Worm (Caenorhabditis elegans) whole organism, L4 larva: ENCODE data around the gene D1054.1.
A peak's percentile ranks its signal among the peaks of the same experiment; 100 is the strongest.

Source experiments
- ZK337.2 ChIP-seq: fragments of 200-800 bp; sonication (Bioruptor generic); IDR thresholded peaks from 2 replicates; pipeline ENCODE4 v1.3.6; 2022; ENCODE audit warnings: missing genetic modification reagents, missing genetic modification characterization, missing compliant biosample characterization
- aly-2 ChIP-seq: sonication (generic microtip); optimal IDR thresholded peaks from 2 replicates; lab custom pipeline; 2018; ENCODE audit warnings: missing biosample characterization, missing genetic modification characterization
- ceh-28 ChIP-seq: fragments of 150-350 bp; optimal IDR thresholded peaks from 2 replicates; lab custom pipeline; 2014; ENCODE audit warnings: missing biosample characterization, missing genetic modification reagents, missing genetic modification characterization
- ceh-32 ChIP-seq: sonication (generic microtip); optimal IDR thresholded peaks from 2 replicates; lab custom pipeline; 2016; ENCODE audit warnings: mild to moderate bottlenecking, missing genetic modification characterization, missing compliant biosample characterization; ENCODE audit not compliant: poor library complexity
- ceh-62 ChIP-seq: sonication (generic microtip); optimal IDR thresholded peaks from 2 replicates; lab custom pipeline; 2017; ENCODE audit warnings: missing biosample characterization, missing genetic modification characterization
- ces-1 ChIP-seq: fragments of 150-350 bp; sonication (generic microtip); optimal IDR thresholded peaks from 4 replicates; lab custom pipeline; 2014; ENCODE audit warnings: missing biosample characterization, missing genetic modification reagents, missing genetic modification characterization
- ctbp-1 ChIP-seq: fragments of 200-800 bp; sonication (Bioruptor generic); IDR thresholded peaks from 2 replicates; pipeline ENCODE4 v1.3.6; 2022; ENCODE audit warnings: missing genetic modification reagents, missing genetic modification characterization, missing compliant biosample characterization
- daf-12 ChIP-seq: fragments of 150-350 bp; optimal IDR thresholded peaks from 2 replicates; lab custom pipeline; 2014; ENCODE audit warnings: missing biosample characterization, missing genetic modification reagents, missing genetic modification characterization
- daf-16 ChIP-seq, 3 experiments: sonication (generic microtip); optimal IDR thresholded peaks; 2 replicates each; lab custom pipeline; 2016 to 2017; ENCODE audit warnings: missing genetic modification characterization in 3 of 3, missing genetic modification reagents in 3 of 3, mild to moderate bottlenecking in 2 of 3, missing compliant biosample characterization in 2 of 3, missing biosample characterization in 1 of 3, moderate library complexity in 1 of 3
- daf-19 ChIP-seq: fragments of 200-800 bp; sonication (Bioruptor generic); conservative IDR thresholded peaks from 2 replicates; pipeline ENCODE4 v1.3.6; 2022; ENCODE audit warnings: missing genetic modification characterization, missing compliant biosample characterization
- daf-8 ChIP-seq: fragments of 200-800 bp; sonication (Bioruptor generic); IDR thresholded peaks from 2 replicates; pipeline ENCODE4 v1.3.6; 2022; ENCODE audit warnings: missing genetic modification characterization, missing compliant biosample characterization
- dpl-1 ChIP-seq: fragments of 150-350 bp; optimal IDR thresholded peaks from 2 replicates; lab custom pipeline; 2014; ENCODE audit warnings: missing biosample characterization, missing genetic modification reagents, missing genetic modification characterization
- egl-43 ChIP-seq: fragments of 200-800 bp; sonication (Bioruptor generic); IDR thresholded peaks from 2 replicates; pipeline ENCODE4 v1.3.6; 2022; ENCODE audit warnings: missing genetic modification reagents, missing genetic modification characterization, missing compliant biosample characterization
- gei-8 ChIP-seq: fragments of 200-800 bp; sonication (Bioruptor generic); optimal IDR thresholded peaks from 2 replicates; lab custom pipeline; 2018; ENCODE audit warnings: mild to moderate bottlenecking, missing genetic modification characterization, missing compliant biosample characterization
- hlh-30 ChIP-seq: sonication (generic microtip); optimal IDR thresholded peaks from 2 replicates; lab custom pipeline; 2017; ENCODE audit warnings: antibody characterized with exemption, mild to moderate bottlenecking, missing genetic modification characterization, missing compliant biosample characterization; ENCODE audit not compliant: insufficient read depth
- hmg-1.1 ChIP-seq: fragments of 200-800 bp; sonication (Bioruptor generic); IDR thresholded peaks from 2 replicates; pipeline ENCODE4 v1.3.6; 2022; ENCODE audit warnings: missing genetic modification reagents, missing genetic modification characterization, missing compliant biosample characterization
- lin-1 ChIP-seq: fragments of 200-800 bp; sonication (Bioruptor generic); IDR thresholded peaks from 2 replicates; pipeline ENCODE4 v1.3.6; 2022; ENCODE audit warnings: missing genetic modification reagents, missing genetic modification characterization, missing compliant biosample characterization
- lin-13 ChIP-seq: fragments of 150-350 bp; optimal IDR thresholded peaks from 2 replicates; lab custom pipeline; 2014; ENCODE audit warnings: missing biosample characterization, missing genetic modification reagents, missing genetic modification characterization
- lin-29 ChIP-seq: fragments of 200-800 bp; sonication (Bioruptor generic); IDR thresholded peaks from 2 replicates; pipeline ENCODE4 v1.3.6; 2022; ENCODE audit warnings: missing genetic modification reagents, missing genetic modification characterization, missing compliant biosample characterization
- lin-38 ChIP-seq: fragments of 200-800 bp; sonication (Bioruptor generic); IDR thresholded peaks from 2 replicates; pipeline ENCODE4 v1.3.6; 2022; ENCODE audit warnings: missing genetic modification reagents, missing genetic modification characterization, missing compliant biosample characterization
- lsy-2 ChIP-seq, 2 experiments: fragments of 150-350 bp in 1 of 2; sonication (generic microtip) in 1 of 2; optimal IDR thresholded peaks; 2 replicates each; lab custom pipeline; 2014 to 2017; ENCODE audit warnings: missing biosample characterization in 2 of 2, missing genetic modification characterization in 2 of 2
- madf-9 ChIP-seq: fragments of 200-800 bp; sonication (Bioruptor generic); conservative IDR thresholded peaks from 2 replicates; pipeline ENCODE4 v1.3.6; 2022; ENCODE audit warnings: missing genetic modification reagents, missing genetic modification characterization, missing compliant biosample characterization
- mxl-2 ChIP-seq: fragments of 200-800 bp; sonication (Bioruptor generic); conservative IDR thresholded peaks from 2 replicates; pipeline ENCODE4 v1.3.6; 2022; ENCODE audit warnings: missing genetic modification reagents, missing genetic modification characterization, missing compliant biosample characterization
- mxl-3 ChIP-seq: fragments of 200-800 bp; sonication (Bioruptor generic); optimal IDR thresholded peaks from 2 replicates; lab custom pipeline; 2018; ENCODE audit warnings: mild to moderate bottlenecking, missing genetic modification characterization, missing compliant biosample characterization
- nhr-10 ChIP-seq: fragments of 150-350 bp; optimal IDR thresholded peaks from 2 replicates; lab custom pipeline; 2014; ENCODE audit warnings: missing biosample characterization, missing genetic modification characterization
- nhr-11 ChIP-seq: fragments of 150-350 bp; optimal IDR thresholded peaks from 2 replicates; lab custom pipeline; 2014; ENCODE audit warnings: missing biosample characterization, missing genetic modification characterization
- nhr-25 ChIP-seq: sonication (generic microtip); optimal IDR thresholded peaks from 2 replicates; lab custom pipeline; 2017; ENCODE audit warnings: missing genetic modification characterization, mild to moderate bottlenecking, missing compliant biosample characterization, antibody characterized with exemption, moderate library complexity, borderline replicate concordance; ENCODE audit not compliant: insufficient read depth
- nhr-41 ChIP-seq: fragments of 200-800 bp; sonication (Bioruptor generic); IDR thresholded peaks from 2 replicates; pipeline ENCODE4 v1.3.6; 2022; ENCODE audit warnings: missing genetic modification reagents, missing genetic modification characterization, missing compliant biosample characterization
- nhr-6 ChIP-seq: fragments of 150-350 bp; optimal IDR thresholded peaks from 2 replicates; lab custom pipeline; 2014; ENCODE audit warnings: missing biosample characterization, missing genetic modification characterization
- nhr-76 ChIP-seq: fragments of 150-350 bp; optimal IDR thresholded peaks from 2 replicates; lab custom pipeline; 2014; ENCODE audit warnings: missing biosample characterization, missing genetic modification characterization
- nhr-77 ChIP-seq: fragments of 150-350 bp; optimal IDR thresholded peaks from 2 replicates; lab custom pipeline; 2014; ENCODE audit warnings: missing biosample characterization, missing genetic modification characterization
- pha-4 ChIP-seq, 2 experiments: fragments of 150-350 bp in 1 of 2; fragments of 200-800 bp in 1 of 2; sonication (Bioruptor generic) in 1 of 2; IDR thresholded peaks in 1 of 2; optimal IDR thresholded peaks in 1 of 2; 2 replicates each; pipeline versions ENCODE4 v1.3.6 to Lab custom; 2014 to 2022; ENCODE audit warnings: missing genetic modification characterization in 2 of 2, missing genetic modification reagents in 2 of 2, missing biosample characterization in 1 of 2, missing compliant biosample characterization in 1 of 2
- php-3 ChIP-seq: fragments of 200-800 bp; sonication (Bioruptor generic); IDR thresholded peaks from 2 replicates; pipeline ENCODE4 v1.3.6; 2022; ENCODE audit warnings: missing genetic modification reagents, missing genetic modification characterization, missing compliant biosample characterization
- saeg-2 ChIP-seq: fragments of 200-800 bp; sonication (Bioruptor generic); IDR thresholded peaks from 2 replicates; pipeline ENCODE4 v1.3.6; 2022; ENCODE audit warnings: missing genetic modification reagents, missing genetic modification characterization, missing compliant biosample characterization
- set-16 ChIP-seq: fragments of 200-800 bp; sonication (Bioruptor generic); IDR thresholded peaks from 2 replicates; pipeline ENCODE4 v1.3.6; 2022; ENCODE audit warnings: missing genetic modification reagents, missing genetic modification characterization, missing compliant biosample characterization
- snpc-4 ChIP-seq: fragments of 150-350 bp; optimal IDR thresholded peaks from 2 replicates; lab custom pipeline; 2014; ENCODE audit warnings: missing biosample characterization, missing genetic modification characterization
- spr-3 ChIP-seq: fragments of 200-800 bp; sonication (Bioruptor generic); optimal IDR thresholded peaks from 2 replicates; lab custom pipeline; 2018; ENCODE audit warnings: mild to moderate bottlenecking, missing genetic modification characterization, missing compliant biosample characterization
- tag-97 ChIP-seq: fragments of 200-800 bp; sonication (Bioruptor generic); IDR thresholded peaks from 2 replicates; pipeline ENCODE4 v1.3.6; 2022; ENCODE audit warnings: missing genetic modification characterization, missing compliant biosample characterization
- zip-11 ChIP-seq: fragments of 200-800 bp; sonication (Bioruptor generic); IDR thresholded peaks from 2 replicates; pipeline ENCODE4 v1.3.6; 2022; ENCODE audit warnings: missing genetic modification characterization, missing compliant biosample characterization
- zip-2 ChIP-seq: fragments of 150-350 bp; optimal IDR thresholded peaks from 2 replicates; lab custom pipeline; 2014; ENCODE audit warnings: missing biosample characterization, missing genetic modification characterization

Gene D1054.1

DNA sequence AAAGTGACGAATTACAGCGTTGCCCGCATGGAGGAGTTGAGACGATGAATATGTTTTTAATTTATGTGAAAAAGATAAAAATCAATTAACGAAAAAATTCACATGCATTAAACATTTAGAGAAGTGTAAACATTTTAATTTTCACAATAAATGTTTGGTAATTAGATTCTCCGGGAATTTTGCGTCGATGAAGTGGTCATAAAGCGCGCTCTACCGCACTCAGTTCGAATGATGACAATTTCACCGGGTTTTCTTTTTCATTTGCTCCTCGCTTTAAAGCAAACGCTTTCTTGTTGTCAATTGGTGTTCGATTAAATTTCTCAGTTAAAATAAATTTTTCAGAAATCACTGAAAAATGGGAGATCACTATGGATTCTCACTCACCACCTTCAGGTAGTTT, at the start of gene D1054.1, which contains the start of gene pas-2:
Gene D1054.1, minus strand, starts transcription at position 192 of the 400 bp plus-strand sequence.
Gene pas-2, plus strand, starts transcription at position 343 of the 400 bp plus-strand sequence.
- no peak for TF ChIP-seq pha-4 (GFP tag; IDR thresholded peaks at IDR 0.05; lab: Robert Waterston, UW)
- no peak for TF ChIP-seq pha-4 (tag; optimal IDR thresholded peaks at IDR 0.05; lab: Kevin White, UChicago)
- TF ChIP-seq madf-9 (GFP tag; lab: Robert Waterston, UW): no peak
- no peak for TF ChIP-seq daf-12
- TF ChIP-seq daf-19 (GFP tag; lab: Robert Waterston, UW): no peak
- TF ChIP-seq hmg-1.1: no peak
- peak; percentile 25 for TF ChIP-seq ces-1 (GFP tag; lab: Kevin White, UChicago)
- no peak for TF ChIP-seq daf-8 (GFP tag; lab: Robert Waterston, UW)
- TF ChIP-seq php-3 (GFP tag; lab: Robert Waterston, UW): no peak
- no peak for TF ChIP-seq ZK337.2 (GFP tag; lab: Robert Waterston, UW)
- TF ChIP-seq lin-38 (GFP tag; lab: Robert Waterston, UW): peak; percentile 68
- TF ChIP-seq dpl-1 (GFP tag; lab: Kevin White, UChicago): peak; percentile 7
- TF ChIP-seq daf-16 (GFP tag; optimal IDR thresholded peaks at IDR 0.05; lab: Kevin White, UChicago): no peak
- TF ChIP-seq daf-16 (tag; optimal IDR thresholded peaks at IDR 0.05; lab: Kevin White, UChicago): peak; percentile 31
- no peak for TF ChIP-seq ceh-62 (tag; lab: Kevin White, UChicago)
- no peak for TF ChIP-seq mxl-2 (GFP tag; lab: Robert Waterston, UW)
- TF ChIP-seq ceh-32 (tag; lab: Kevin White, UChicago): no peak
- no peak for TF ChIP-seq nhr-41
- no peak for TF ChIP-seq aly-2
- no peak for TF ChIP-seq nhr-76 (tag; lab: Kevin White, UChicago)
- no peak for TF ChIP-seq ceh-28 (tag; lab: Kevin White, UChicago)
- no peak for TF ChIP-seq tag-97 (GFP tag; lab: Robert Waterston, UW)
- no peak for TF ChIP-seq nhr-11 (tag; lab: Kevin White, UChicago)
- no peak for TF ChIP-seq set-16 (GFP tag; lab: Robert Waterston, UW)
- no peak for TF ChIP-seq nhr-25
- no peak for TF ChIP-seq saeg-2 (GFP tag; lab: Robert Waterston, UW)
- no peak for TF ChIP-seq nhr-10 (tag; lab: Kevin White, UChicago)
- no peak for TF ChIP-seq hlh-30 (tag; lab: Kevin White, UChicago)
- no peak for TF ChIP-seq nhr-6 (tag; lab: Kevin White, UChicago)
- TF ChIP-seq lin-29 (GFP tag; lab: Robert Waterston, UW): no peak
- no peak for TF ChIP-seq lin-13 (GFP tag; lab: Kevin White, UChicago)
- TF ChIP-seq lsy-2 (tag; optimal IDR thresholded peaks at IDR 0.05; lab: Kevin White, UChicago): peak in 1 of 2 experiments; percentile 35

DNA sequence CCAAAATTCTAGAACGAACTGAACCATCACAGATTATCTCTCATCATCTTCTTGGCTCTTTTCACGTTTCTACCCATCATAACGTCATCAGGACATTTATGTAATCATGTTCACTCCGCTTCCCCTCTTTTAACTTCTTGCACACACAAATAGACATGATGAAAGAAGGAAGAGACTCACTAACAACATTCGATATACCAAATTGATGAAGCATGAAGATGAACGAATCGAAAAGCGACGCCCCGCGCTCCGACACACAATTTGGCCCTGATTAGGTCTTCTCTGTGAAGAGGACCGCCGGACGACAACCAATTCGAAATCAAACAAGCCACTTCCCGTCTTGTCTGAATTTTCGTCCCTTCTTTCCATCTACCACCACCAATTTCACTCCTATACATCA, 48.5 kb upstream of the D1054.1 start:
- TF ChIP-seq ces-1 (GFP tag; lab: Kevin White, UChicago): peak; percentile 48
- no peak for TF ChIP-seq lsy-2 (tag; optimal IDR thresholded peaks at IDR 0.05; lab: Kevin White, UChicago)
- no peak for TF ChIP-seq saeg-2 (GFP tag; lab: Robert Waterston, UW)
- TF ChIP-seq lin-38 (GFP tag; lab: Robert Waterston, UW): no peak
- no peak for TF ChIP-seq mxl-3 (GFP tag; lab: Kevin White, UChicago)
- no peak for TF ChIP-seq snpc-4 (tag; lab: Kevin White, UChicago)
- TF ChIP-seq egl-43 (GFP tag; lab: Robert Waterston, UW): no peak

DNA sequence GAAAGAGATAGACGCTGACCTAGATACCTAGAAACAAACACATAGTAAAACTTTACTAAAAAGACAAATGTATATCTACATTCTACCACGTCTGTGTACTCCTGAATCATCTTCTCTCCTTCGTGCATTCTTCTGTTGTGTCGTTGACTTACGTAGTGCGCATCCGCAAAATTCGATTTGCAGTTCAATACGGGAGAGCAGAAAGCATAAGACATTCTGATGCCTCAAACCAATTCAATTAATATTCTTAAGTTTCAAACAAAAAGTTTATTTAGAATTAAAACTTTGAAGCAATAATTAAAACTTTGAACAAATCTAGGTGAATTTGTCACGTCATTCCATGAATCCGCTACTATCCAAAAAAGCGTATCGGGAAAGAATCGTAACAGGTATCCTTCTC, 46.8 kb upstream of the D1054.1 start:
- no peak for TF ChIP-seq ceh-28 (tag; lab: Kevin White, UChicago)
- TF ChIP-seq zip-11: no peak
- TF ChIP-seq lin-1 (GFP tag; lab: Robert Waterston, UW): no peak
- TF ChIP-seq zip-2 (tag; lab: Kevin White, UChicago): no peak
- TF ChIP-seq dpl-1 (GFP tag; lab: Kevin White, UChicago): no peak
- no peak for TF ChIP-seq hlh-30 (tag; lab: Kevin White, UChicago)
- TF ChIP-seq daf-12: no peak
- no peak for TF ChIP-seq gei-8 (GFP tag; lab: Kevin White, UChicago)
- 0 out of 2 replicates have a peak, but pooled peaks have one; percentile 25 for TF ChIP-seq ctbp-1
- TF ChIP-seq ces-1 (GFP tag; lab: Kevin White, UChicago): peak; percentile 71
- no peak for TF ChIP-seq spr-3
- TF ChIP-seq nhr-77 (tag; lab: Kevin White, UChicago): no peak
